Worm (Caenorhabditis elegans) whole organism, mixed stage, embryonic: ENCODE data around the gene Y67D8C.6.

Source experiments
- blmp-1 ChIP-seq: fragments of 150-350 bp; optimal IDR thresholded peaks from 2 replicates; lab custom pipeline; 2014; ENCODE audit warnings: missing biosample characterization, missing genetic modification characterization
- ceh-39 ChIP-seq: fragments of 150-350 bp; optimal IDR thresholded peaks from 2 replicates; lab custom pipeline; 2014; ENCODE audit warnings: missing biosample characterization, missing genetic modification characterization
- elt-3 ChIP-seq: fragments of 150-350 bp; optimal IDR thresholded peaks from 2 replicates; lab custom pipeline; 2014; ENCODE audit warnings: missing biosample characterization, missing genetic modification characterization
- flh-1 ChIP-seq: fragments of 200-800 bp; sonication (Bioruptor generic); optimal IDR thresholded peaks from 2 replicates; lab custom pipeline; 2018; ENCODE audit warnings: mild to moderate bottlenecking, missing genetic modification characterization, moderate library complexity, missing compliant biosample characterization
- lsy-2 ChIP-seq: fragments of 150-350 bp; optimal IDR thresholded peaks from 2 replicates; lab custom pipeline; 2014; ENCODE audit warnings: missing biosample characterization, missing genetic modification characterization
- mep-1 ChIP-seq: fragments of 150-350 bp; optimal IDR thresholded peaks from 2 replicates; lab custom pipeline; 2017; ENCODE audit warnings: missing biosample characterization, missing genetic modification reagents, missing genetic modification characterization, inconsistent platforms
- mls-2 ChIP-seq: sonication (generic microtip); optimal IDR thresholded peaks from 2 replicates; lab custom pipeline; 2016; ENCODE audit warnings: mild to moderate bottlenecking, missing genetic modification characterization, moderate library complexity, missing compliant biosample characterization
- nhr-237 ChIP-seq: fragments of 150-350 bp; optimal IDR thresholded peaks from 2 replicates; lab custom pipeline; 2014; ENCODE audit warnings: missing biosample characterization, missing genetic modification characterization
- nhr-28 ChIP-seq: fragments of 150-350 bp; optimal IDR thresholded peaks from 2 replicates; lab custom pipeline; 2014; ENCODE audit warnings: missing biosample characterization, missing genetic modification characterization
- nhr-76 ChIP-seq: sonication (generic microtip); optimal IDR thresholded peaks from 2 replicates; lab custom pipeline; 2017; ENCODE audit warnings: missing biosample characterization, missing genetic modification characterization
- snpc-4 ChIP-seq: fragments of 150-350 bp; optimal IDR thresholded peaks from 2 replicates; lab custom pipeline; 2014; ENCODE audit warnings: missing biosample characterization, missing genetic modification characterization
- unc-62 ChIP-seq: fragments of 150-350 bp; optimal IDR thresholded peaks from 2 replicates; lab custom pipeline; 2014; ENCODE audit warnings: missing biosample characterization, missing genetic modification reagents, missing genetic modification characterization
- ztf-11 ChIP-seq: fragments of 150-350 bp; optimal IDR thresholded peaks from 2 replicates; lab custom pipeline; 2014; ENCODE audit warnings: missing biosample characterization, missing genetic modification characterization

DNA sequence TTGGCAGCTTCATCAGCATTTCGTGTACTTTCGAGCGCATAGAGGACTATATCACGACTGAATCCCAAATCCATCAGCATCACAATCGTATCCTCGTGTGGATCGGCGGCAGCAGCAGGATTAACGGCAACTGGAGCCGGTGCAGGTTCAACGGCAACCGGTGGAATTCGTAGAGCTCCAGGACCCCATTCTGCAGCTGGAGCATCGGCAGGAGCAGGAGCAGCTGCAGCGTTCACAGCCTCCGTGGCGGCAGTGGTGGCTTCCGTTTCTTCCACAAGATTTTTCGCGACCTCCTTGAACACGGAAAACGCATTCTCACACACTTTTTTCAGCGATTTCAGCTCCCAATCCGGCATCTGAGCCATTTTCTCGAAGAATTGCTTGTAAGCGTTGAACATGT is 19.0 kb downstream of the Y67D8C.6 start:
- TF ChIP-seq mls-2 (tag; lab: Kevin White, UChicago) (no peak), elt-3 (tag; lab: Kevin White, UChicago) (no peak), nhr-237 (tag; lab: Kevin White, UChicago) (no peak), nhr-28 (tag; lab: Kevin White, UChicago) (no peak), nhr-76 (tag; lab: Kevin White, UChicago) (no peak), blmp-1 (tag; lab: Kevin White, UChicago) (no peak), ceh-39 (no peak), flh-1 (no peak), ztf-11 (no peak), snpc-4 (tag; lab: Kevin White, UChicago) (no peak), mep-1 (tag; lab: Kevin White, UChicago) (no peak), lsy-2 (tag; lab: Kevin White, UChicago) (no peak), unc-62 (GFP tag; lab: Kevin White, UChicago) (no peak)
